Fruit fly (Drosophila melanogaster) whole organism, pupa: ENCODE results near the gene DPCoAC.

Experiments
- CG10348 ChIP-seq: fragments of 200-800 bp; sonication (Bioruptor generic); IDR thresholded peaks from 2 replicates; pipeline ENCODE4 v1.3.6; 2022; ENCODE audit warnings: missing biosample characterization, missing genetic modification characterization
- CG12605 ChIP-seq: fragments of 200-800 bp; sonication (Bioruptor generic); IDR thresholded peaks from 2 replicates; pipeline ENCODE4 v1.3.6; 2022; ENCODE audit warnings: missing biosample characterization, missing genetic modification characterization
- CG13204 ChIP-seq: fragments of 200-800 bp; sonication (Bioruptor generic); optimal IDR thresholded peaks from 2 replicates; lab custom pipeline; 2018; ENCODE audit warnings: missing biosample characterization, mild to moderate bottlenecking, missing genetic modification characterization, moderate library complexity
- CG14655 ChIP-seq: fragments of 200-800 bp; sonication (Bioruptor generic); optimal IDR thresholded peaks from 3 replicates; lab custom pipeline; 2017; ENCODE audit warnings: mild to moderate bottlenecking, missing biosample characterization, missing genetic modification reagents, missing genetic modification characterization
- CG15710 ChIP-seq: fragments of 200-800 bp; sonication (Bioruptor generic); optimal IDR thresholded peaks from 2 replicates; lab custom pipeline; 2018; ENCODE audit warnings: missing biosample characterization, mild to moderate bottlenecking, missing genetic modification characterization, moderate library complexity
- CG17806 ChIP-seq: fragments of 200-800 bp; sonication (Bioruptor generic); optimal IDR thresholded peaks from 2 replicates; lab custom pipeline; 2018; ENCODE audit warnings: missing biosample characterization, mild to moderate bottlenecking, missing genetic modification characterization, moderate library complexity
- CG32121 ChIP-seq: fragments of 200-800 bp; sonication (Bioruptor generic); IDR thresholded peaks from 2 replicates; pipeline ENCODE4 v1.3.6; 2022; ENCODE audit warnings: missing biosample characterization, missing genetic modification characterization
- CG34367 ChIP-seq: fragments of 200-800 bp; sonication (Bioruptor generic); optimal IDR thresholded peaks from 2 replicates; lab custom pipeline; 2018; ENCODE audit warnings: missing biosample characterization, mild to moderate bottlenecking, missing genetic modification characterization
- CG4496 ChIP-seq: fragments of 200-800 bp; sonication (Bioruptor generic); IDR thresholded peaks from 3 replicates; pipeline ENCODE4 v1.3.6; 2022; ENCODE audit warnings: missing biosample characterization, missing genetic modification characterization
- CG8159 ChIP-seq: fragments of 200-800 bp; sonication (Bioruptor generic); optimal IDR thresholded peaks from 3 replicates; lab custom pipeline; 2018; ENCODE audit warnings: missing biosample characterization, mild to moderate bottlenecking, missing genetic modification characterization, moderate library complexity
- CG8301 ChIP-seq: fragments of 200-800 bp; sonication (Bioruptor generic); optimal IDR thresholded peaks from 2 replicates; lab custom pipeline; 2018; ENCODE audit warnings: missing biosample characterization, mild to moderate bottlenecking, missing genetic modification characterization
- CG9948 ChIP-seq: fragments of 200-800 bp; sonication (Bioruptor generic); optimal IDR thresholded peaks from 2 replicates; lab custom pipeline; 2018; ENCODE audit warnings: missing biosample characterization, mild to moderate bottlenecking, missing genetic modification characterization, moderate library complexity
- D1 ChIP-seq: fragments of 200-800 bp; sonication (Bioruptor generic); optimal IDR thresholded peaks from 2 replicates; lab custom pipeline; 2018; ENCODE audit warnings: missing biosample characterization, mild to moderate bottlenecking, missing genetic modification characterization, moderate library complexity
- EcR ChIP-seq: fragments of 200-800 bp; sonication (Bioruptor generic); optimal IDR thresholded peaks from 3 replicates; lab custom pipeline; 2019; ENCODE audit warnings: missing biosample characterization, missing genetic modification characterization, mild to moderate bottlenecking, moderate library complexity, missing genetic modification reagents
- Ets98B ChIP-seq: fragments of 200-800 bp; sonication (Bioruptor generic); IDR thresholded peaks from 2 replicates; pipeline ENCODE4 v1.3.6; 2022; ENCODE audit warnings: missing biosample characterization, missing genetic modification characterization
- Pif1A ChIP-seq: fragments of 200-800 bp; sonication (Bioruptor generic); optimal IDR thresholded peaks from 3 replicates; lab custom pipeline; 2016; ENCODE audit warnings: missing biosample characterization, missing genetic modification characterization
- Pif1B ChIP-seq: fragments of 200-800 bp; sonication (Bioruptor generic); optimal IDR thresholded peaks from 3 replicates; lab custom pipeline; 2016; ENCODE audit warnings: missing biosample characterization, missing genetic modification characterization
- Snoo ChIP-seq: fragments of 200-800 bp; sonication (Bioruptor generic); optimal IDR thresholded peaks from 3 replicates; lab custom pipeline; 2017; ENCODE audit warnings: missing biosample characterization, mild to moderate bottlenecking, missing genetic modification characterization, inconsistent platforms
- fd96Ca ChIP-seq: fragments of 200-800 bp; sonication (Bioruptor generic); IDR thresholded peaks from 3 replicates; pipeline ENCODE4 v1.3.6; 2022; ENCODE audit warnings: missing biosample characterization, missing genetic modification characterization
- gl ChIP-seq: fragments of 200-800 bp; sonication (Bioruptor generic); optimal IDR thresholded peaks from 2 replicates; lab custom pipeline; 2018; ENCODE audit warnings: missing biosample characterization, mild to moderate bottlenecking, missing genetic modification characterization
- rn ChIP-seq: fragments of 200-800 bp; sonication (Bioruptor generic); IDR thresholded peaks from 2 replicates; pipeline ENCODE4 v1.3.6; 2022; ENCODE audit warnings: missing biosample characterization, missing genetic modification characterization

The DPCoAC gene

dm6 chr3R:20593463-20593838 is 36.0 kb upstream of the DPCoAC start:
- TF ChIP-seq CG14655 (GFP tag; lab: Kevin White, UChicago) (no peak), fd96Ca (GFP tag; lab: Robert Waterston, UW) (0 out of 3 replicates have a peak, but pooled peaks have one; percentile 27)

- TF ChIP-seq rn (GFP tag; lab: Robert Waterston, UW): no peak
- no peak for TF ChIP-seq CG9948 (tag; lab: Kevin White, UChicago)
- TF ChIP-seq CG14655 (GFP tag; lab: Kevin White, UChicago): no peak
- TF ChIP-seq fd96Ca (GFP tag; lab: Robert Waterston, UW): no peak
- no peak for TF ChIP-seq gl (tag; lab: Kevin White, UChicago)
- TF ChIP-seq D1 (tag; lab: Kevin White, UChicago): no peak
- no peak for TF ChIP-seq CG15710
- no peak for TF ChIP-seq CG13204 (GFP tag; lab: Kevin White, UChicago)
- peak; percentile 20; the same call in 1 of the 3 replicates for TF ChIP-seq CG4496 (GFP tag; lab: Robert Waterston, UW)
- no peak for TF ChIP-seq Ets98B (GFP tag; lab: Robert Waterston, UW)
- TF ChIP-seq CG10348 (GFP tag; lab: Robert Waterston, UW): no peak
- no peak for TF ChIP-seq CG34367 (tag; lab: Kevin White, UChicago)
- TF ChIP-seq EcR: peak; percentile 2
- no peak for TF ChIP-seq CG12605 (GFP tag; lab: Robert Waterston, UW)
- TF ChIP-seq, all 21 proteins: peak for 2
Observed at dm6 chr3R:20592517-20593462, 35.3 kb upstream of the DPCoAC start, which contains the start of the genes Pus1 and bon. Gene Pus1 (minus strand): TSS chr3R:20592671. Gene bon (plus strand): TSS chr3R:20593139.

- TF ChIP-seq Pif1B (GFP tag; lab: Kevin White, UChicago) (no peak), CG4496 (GFP tag; lab: Robert Waterston, UW) (peak; percentile 41; the same call in 2 of the 3 replicates), CG32121 (GFP tag; lab: Robert Waterston, UW) (0 out of 2 replicates have a peak, but pooled peaks have one; percentile 13), CG10348 (GFP tag; lab: Robert Waterston, UW) (no peak), CG9948 (tag; lab: Kevin White, UChicago) (peak; percentile 10), CG15710 (peak; percentile 39), fd96Ca (GFP tag; lab: Robert Waterston, UW) (no peak), EcR (no peak), CG12605 (GFP tag; lab: Robert Waterston, UW) (peak; percentile 24; the same call in 1 of the 2 replicates), rn (GFP tag; lab: Robert Waterston, UW) (no peak), CG14655 (GFP tag; lab: Kevin White, UChicago) (no peak), D1 (tag; lab: Kevin White, UChicago) (no peak), Ets98B (GFP tag; lab: Robert Waterston, UW) (peak; percentile 34), CG8301 (tag; lab: Kevin White, UChicago) (no peak), Pif1A (GFP tag; lab: Kevin White, UChicago) (peak; percentile 6), CG8159 (tag; lab: Kevin White, UChicago) (peak; percentile 47), CG13204 (GFP tag; lab: Kevin White, UChicago) (no peak), CG17806 (peak; percentile 54), gl (tag; lab: Kevin White, UChicago) (no peak), CG34367 (tag; lab: Kevin White, UChicago) (no peak), Snoo (tag; lab: Kevin White, UChicago) (no peak)
Observed at dm6 chr3R:20588480-20588785, 31.0 kb upstream of the DPCoAC start, which contains the start of gene Srp72. Gene Srp72 (plus strand): TSS chr3R:20588711.

- TF ChIP-seq CG34367 (tag; lab: Kevin White, UChicago) (peak; percentile 80), CG17806 (peak; percentile 91), CG12605 (GFP tag; lab: Robert Waterston, UW) (peak; percentile 61), D1 (tag; lab: Kevin White, UChicago) (no peak), CG9948 (tag; lab: Kevin White, UChicago) (peak; percentile 91), EcR (peak; percentile 63), CG10348 (GFP tag; lab: Robert Waterston, UW) (peak; percentile 42; the same call in 1 of the 2 replicates), Pif1A (GFP tag; lab: Kevin White, UChicago) (peak; percentile 53), CG8301 (tag; lab: Kevin White, UChicago) (peak; percentile 95), CG14655 (GFP tag; lab: Kevin White, UChicago) (peak; percentile 95), Ets98B (GFP tag; lab: Robert Waterston, UW) (peak; percentile 75), CG13204 (GFP tag; lab: Kevin White, UChicago) (peak; percentile 57), CG4496 (GFP tag; lab: Robert Waterston, UW) (peak; percentile 85), CG15710 (peak; percentile 87), gl (tag; lab: Kevin White, UChicago) (peak; percentile 68), CG8159 (tag; lab: Kevin White, UChicago) (peak; percentile 94), Snoo (tag; lab: Kevin White, UChicago) (peak; percentile 91), fd96Ca (GFP tag; lab: Robert Waterston, UW) (peak; percentile 84), CG32121 (GFP tag; lab: Robert Waterston, UW) (peak; percentile 80), rn (GFP tag; lab: Robert Waterston, UW) (peak; percentile 74), Pif1B (GFP tag; lab: Kevin White, UChicago) (no peak)
- TF ChIP-seq, all 21 proteins: peak for 19
Observed at dm6 chr3R:20587630-20588479, 30.4 kb upstream of the DPCoAC start, which contains the start of gene Septin2. Gene Septin2 (minus strand): TSS chr3R:20588356.
